Worm (Caenorhabditis elegans): ENCODE results near the gene tofu-1.

ce11 chrV:9970119-9970518, 10.8 kb upstream of the tofu-1 start:
- TF ChIP-seq ama-1 (optimal IDR thresholded peaks at IDR 0.05) (no peak), fax-1 (tag; optimal IDR thresholded peaks at IDR 0.05) (peak; percentile 85), pat-9 (tag; optimal IDR thresholded peaks at IDR 0.05) (peak; percentile 95), lin-11 (tag; optimal IDR thresholded peaks at IDR 0.05) (peak; percentile 88), fkh-10 (GFP tag; optimal IDR thresholded peaks at IDR 0.05) (peak; percentile 15), unc-55 (GFP tag; optimal IDR thresholded peaks at IDR 0.05) (no peak), hlh-8 (tag; optimal IDR thresholded peaks at IDR 0.05) (peak; percentile 79), ceh-48 (tag; optimal IDR thresholded peaks at IDR 0.05) (peak; percentile 78), rnt-1 (tag; optimal IDR thresholded peaks at IDR 0.05) (peak; percentile 77)
